Worm (Caenorhabditis elegans) whole organism, L4 larva: ENCODE data around the gene F42A9.9.

Experiments
- F26F4.8 ChIP-seq: fragments of 200-800 bp; sonication (Bioruptor generic); conservative IDR thresholded peaks from 2 replicates; pipeline ENCODE4 v1.3.6; 2022; ENCODE audit warnings: missing genetic modification characterization, missing compliant biosample characterization
- F37D6.2 ChIP-seq: sonication (generic microtip); optimal IDR thresholded peaks from 2 replicates; lab custom pipeline; 2016; ENCODE audit warnings: mild to moderate bottlenecking, missing genetic modification characterization, missing compliant biosample characterization
- T26A8.4 ChIP-seq: fragments of 200-800 bp; sonication (Bioruptor generic); IDR thresholded peaks from 2 replicates; pipeline ENCODE4 v1.3.6; 2022; ENCODE audit warnings: missing genetic modification characterization, missing compliant biosample characterization
- ama-1 ChIP-seq: fragments of 150-350 bp; optimal IDR thresholded peaks from 2 replicates; lab custom pipeline; 2014; ENCODE audit warnings: inconsistent platforms, mixed read lengths
- arid-1 ChIP-seq: fragments of 200-800 bp; sonication (Bioruptor generic); conservative IDR thresholded peaks from 2 replicates; pipeline ENCODE4 v1.3.6; 2022; ENCODE audit warnings: missing genetic modification reagents, missing genetic modification characterization, missing compliant biosample characterization
- ceh-20 ChIP-seq: fragments of 200-800 bp; sonication (Bioruptor generic); IDR thresholded peaks from 2 replicates; pipeline ENCODE4 v1.3.6; 2022; ENCODE audit warnings: missing genetic modification reagents, missing genetic modification characterization, missing compliant biosample characterization
- ceh-44 ChIP-seq: fragments of 200-800 bp; sonication (Bioruptor generic); IDR thresholded peaks from 2 replicates; pipeline ENCODE4 v1.3.6; 2022; ENCODE audit warnings: missing genetic modification reagents, missing genetic modification characterization, missing compliant biosample characterization
- cey-2 ChIP-seq: sonication (generic microtip); optimal IDR thresholded peaks from 3 replicates; lab custom pipeline; 2017; ENCODE audit warnings: missing genetic modification characterization, mild to moderate bottlenecking, missing compliant biosample characterization, antibody characterized with exemption, borderline replicate concordance; ENCODE audit not compliant: insufficient read depth
- daf-12 ChIP-seq: fragments of 150-350 bp; optimal IDR thresholded peaks from 2 replicates; lab custom pipeline; 2014; ENCODE audit warnings: missing biosample characterization, missing genetic modification reagents, missing genetic modification characterization
- daf-16 ChIP-seq, 3 experiments: sonication (generic microtip); optimal IDR thresholded peaks; 2 replicates each; lab custom pipeline; 2016 to 2017; ENCODE audit warnings: missing genetic modification characterization in 3 of 3, missing genetic modification reagents in 3 of 3, mild to moderate bottlenecking in 2 of 3, missing compliant biosample characterization in 2 of 3, missing biosample characterization in 1 of 3, moderate library complexity in 1 of 3
- daf-19 ChIP-seq: fragments of 200-800 bp; sonication (Bioruptor generic); conservative IDR thresholded peaks from 2 replicates; pipeline ENCODE4 v1.3.6; 2022; ENCODE audit warnings: missing genetic modification characterization, missing compliant biosample characterization
- dmd-8 ChIP-seq: fragments of 200-800 bp; sonication (Bioruptor generic); IDR thresholded peaks from 2 replicates; pipeline ENCODE4 v1.3.6; 2022; ENCODE audit warnings: missing genetic modification characterization, missing compliant biosample characterization
- dve-1 ChIP-seq: sonication (generic microtip); optimal IDR thresholded peaks from 2 replicates; lab custom pipeline; 2017; ENCODE audit warnings: antibody characterized with exemption, mild to moderate bottlenecking, missing genetic modification characterization, missing compliant biosample characterization; ENCODE audit not compliant: insufficient read depth
- egl-27 ChIP-seq: sonication (generic microtip); optimal IDR thresholded peaks from 3 replicates; lab custom pipeline; 2017; ENCODE audit warnings: missing biosample characterization, missing genetic modification reagents, missing genetic modification characterization
- egl-43 ChIP-seq: fragments of 200-800 bp; sonication (Bioruptor generic); IDR thresholded peaks from 2 replicates; pipeline ENCODE4 v1.3.6; 2022; ENCODE audit warnings: missing genetic modification reagents, missing genetic modification characterization, missing compliant biosample characterization
- fos-1 ChIP-seq: fragments of 150-350 bp; optimal IDR thresholded peaks from 2 replicates; lab custom pipeline; 2014; ENCODE audit warnings: missing biosample characterization, missing genetic modification characterization
- hlh-30 ChIP-seq: sonication (generic microtip); optimal IDR thresholded peaks from 2 replicates; lab custom pipeline; 2017; ENCODE audit warnings: antibody characterized with exemption, mild to moderate bottlenecking, missing genetic modification characterization, missing compliant biosample characterization; ENCODE audit not compliant: insufficient read depth
- jun-1 ChIP-seq: fragments of 150-350 bp; optimal IDR thresholded peaks from 2 replicates; lab custom pipeline; 2014; ENCODE audit warnings: missing biosample characterization, missing genetic modification reagents, missing genetic modification characterization
- lin-13 ChIP-seq: fragments of 150-350 bp; optimal IDR thresholded peaks from 2 replicates; lab custom pipeline; 2014; ENCODE audit warnings: missing biosample characterization, missing genetic modification reagents, missing genetic modification characterization
- lin-15B ChIP-seq: fragments of 150-350 bp; sonication (generic microtip); optimal IDR thresholded peaks from 3 replicates; lab custom pipeline; 2014; ENCODE audit warnings: missing biosample characterization, missing genetic modification characterization
- lin-38 ChIP-seq: fragments of 200-800 bp; sonication (Bioruptor generic); IDR thresholded peaks from 2 replicates; pipeline ENCODE4 v1.3.6; 2022; ENCODE audit warnings: missing genetic modification reagents, missing genetic modification characterization, missing compliant biosample characterization
- madf-5 ChIP-seq, 2 experiments: fragments of 200-800 bp; sonication (Bioruptor generic); IDR thresholded peaks; 2 replicates each; pipeline ENCODE4 v1.3.6; 2022; ENCODE audit warnings: missing compliant biosample characterization in 2 of 2, missing genetic modification characterization in 2 of 2
- mdt-29 ChIP-seq: fragments of 200-800 bp; sonication (Bioruptor generic); IDR thresholded peaks from 2 replicates; pipeline ENCODE4 v1.3.6; 2022; ENCODE audit warnings: missing genetic modification reagents, missing genetic modification characterization, missing compliant biosample characterization
- mep-1 ChIP-seq: fragments of 150-350 bp; sonication (generic microtip); optimal IDR thresholded peaks from 3 replicates; lab custom pipeline; 2014; ENCODE audit warnings: missing biosample characterization, missing genetic modification characterization
- nhr-25 ChIP-seq: sonication (generic microtip); optimal IDR thresholded peaks from 2 replicates; lab custom pipeline; 2017; ENCODE audit warnings: missing genetic modification characterization, mild to moderate bottlenecking, missing compliant biosample characterization, antibody characterized with exemption, moderate library complexity, borderline replicate concordance; ENCODE audit not compliant: insufficient read depth
- nhr-48 ChIP-seq: sonication (generic microtip); optimal IDR thresholded peaks from 2 replicates; lab custom pipeline; 2016; ENCODE audit warnings: mild to moderate bottlenecking, missing genetic modification characterization, missing compliant biosample characterization
- nhr-6 ChIP-seq: fragments of 150-350 bp; optimal IDR thresholded peaks from 2 replicates; lab custom pipeline; 2014; ENCODE audit warnings: missing biosample characterization, missing genetic modification characterization
- nhr-76 ChIP-seq: fragments of 150-350 bp; optimal IDR thresholded peaks from 2 replicates; lab custom pipeline; 2014; ENCODE audit warnings: missing biosample characterization, missing genetic modification characterization
- nhr-77 ChIP-seq: fragments of 150-350 bp; optimal IDR thresholded peaks from 2 replicates; lab custom pipeline; 2014; ENCODE audit warnings: missing biosample characterization, missing genetic modification characterization
- pha-4 ChIP-seq, 2 experiments: fragments of 150-350 bp in 1 of 2; fragments of 200-800 bp in 1 of 2; sonication (Bioruptor generic) in 1 of 2; IDR thresholded peaks in 1 of 2; optimal IDR thresholded peaks in 1 of 2; 2 replicates each; pipeline versions ENCODE4 v1.3.6 to Lab custom; 2014 to 2022; ENCODE audit warnings: missing genetic modification characterization in 2 of 2, missing genetic modification reagents in 2 of 2, missing biosample characterization in 1 of 2, missing compliant biosample characterization in 1 of 2
- rbr-2 ChIP-seq: sonication (generic microtip); optimal IDR thresholded peaks from 2 replicates; lab custom pipeline; 2016; ENCODE audit warnings: missing genotype, missing genetic modification characterization, missing compliant biosample characterization
- tra-1 ChIP-seq: fragments of 200-800 bp; sonication (Bioruptor generic); IDR thresholded peaks from 2 replicates; pipeline ENCODE4 v1.3.6; 2022; ENCODE audit warnings: missing genetic modification reagents, missing genetic modification characterization, missing compliant biosample characterization
- unc-130 ChIP-seq: sonication (generic microtip); optimal IDR thresholded peaks from 2 replicates; lab custom pipeline; 2016; ENCODE audit warnings: missing genetic modification reagents, missing genetic modification characterization, missing compliant biosample characterization
- unc-62 ChIP-seq, 3 experiments: fragments of 150-350 bp in 1 of 3; sonication (generic microtip); optimal IDR thresholded peaks in 2 of 3; peaks in 1 of 3; 1 replicate in 1 of 3; 2 replicates in 2 of 3; lab custom pipeline; 2014 to 2017; ENCODE audit warnings: missing biosample characterization in 3 of 3, missing genetic modification characterization in 3 of 3, missing genetic modification reagents in 3 of 3, missing genotype in 1 of 3
- vab-7 ChIP-seq: fragments of 200-800 bp; sonication (Bioruptor generic); IDR thresholded peaks from 2 replicates; pipeline ENCODE4 v1.3.6; 2022; ENCODE audit warnings: missing genetic modification reagents, missing genetic modification characterization, missing compliant biosample characterization
- zfp-3 ChIP-seq: fragments of 200-800 bp; sonication (Bioruptor generic); conservative IDR thresholded peaks from 2 replicates; pipeline ENCODE4 v1.3.6; 2022; ENCODE audit warnings: missing genetic modification reagents, missing genetic modification characterization, missing compliant biosample characterization
- zip-11 ChIP-seq: fragments of 200-800 bp; sonication (Bioruptor generic); IDR thresholded peaks from 2 replicates; pipeline ENCODE4 v1.3.6; 2022; ENCODE audit warnings: missing genetic modification characterization, missing compliant biosample characterization
- zip-2 ChIP-seq: fragments of 150-350 bp; optimal IDR thresholded peaks from 2 replicates; lab custom pipeline; 2014; ENCODE audit warnings: missing biosample characterization, missing genetic modification characterization
- ztf-11 ChIP-seq: fragments of 150-350 bp; optimal IDR thresholded peaks from 2 replicates; lab custom pipeline; 2014; ENCODE audit warnings: missing biosample characterization, missing genetic modification characterization

Gene F42A9.9

ce11 chrIV:8620102-8620733 lies 18.4 kb downstream of the F42A9.9 start, which contains the start of gene lin-49 (continued):
- peak; percentile 97 for TF ChIP-seq hlh-30 (tag; lab: Kevin White, UChicago)
- TF ChIP-seq nhr-48 = peak; percentile 12
- peak; percentile 47 for TF ChIP-seq lin-13 (GFP tag; lab: Kevin White, UChicago)
- no peak for TF ChIP-seq daf-19 (GFP tag; lab: Robert Waterston, UW)
- TF ChIP-seq ceh-20 = no peak
- TF ChIP-seq nhr-76 (tag; lab: Kevin White, UChicago) = no peak
- TF ChIP-seq T26A8.4 = no peak
- TF ChIP-seq F26F4.8 (GFP tag; lab: Robert Waterston, UW) = no peak
- TF ChIP-seq nhr-25 (tag; lab: Kevin White, UChicago) = peak; percentile 41
- peak; percentile 56 for TF ChIP-seq rbr-2 (tag; lab: Kevin White, UChicago)
- no peak for TF ChIP-seq pha-4 (GFP tag; IDR thresholded peaks at IDR 0.05; lab: Robert Waterston, UW)
- peak; percentile 65 for TF ChIP-seq pha-4 (tag; optimal IDR thresholded peaks at IDR 0.05; lab: Kevin White, UChicago)
- no peak for TF ChIP-seq zip-11
- TF ChIP-seq F37D6.2 = no peak
- TF ChIP-seq daf-12 (tag; lab: Kevin White, UChicago) = no peak
- TF ChIP-seq daf-16 (GFP tag; optimal IDR thresholded peaks at IDR 0.05; lab: Kevin White, UChicago) = peak in 1 of 2 experiments; percentile 79
- TF ChIP-seq daf-16 (tag; optimal IDR thresholded peaks at IDR 0.05; lab: Kevin White, UChicago) = peak; percentile 80
- no peak for TF ChIP-seq tra-1 (GFP tag; lab: Robert Waterston, UW)
- TF ChIP-seq cey-2 (tag; lab: Kevin White, UChicago) = no peak
- peak; percentile 76 for TF ChIP-seq nhr-6
- TF ChIP-seq madf-5 (GFP tag; IDR thresholded peaks at IDR 0.05; lab: Robert Waterston, UW) = no peak
- peak in 1 of 2 experiments; percentile 10 for TF ChIP-seq unc-62 (GFP tag; optimal IDR thresholded peaks at IDR 0.05 in 1 of 2; lab: Kevin White, UChicago)
- no peak for TF ChIP-seq unc-62 (tag; optimal IDR thresholded peaks at IDR 0.05; lab: Kevin White, UChicago)
- TF ChIP-seq jun-1 (tag; lab: Kevin White, UChicago) = no peak
- no peak for TF ChIP-seq dmd-8 (GFP tag; lab: Robert Waterston, UW)
- peak; percentile 62 for TF ChIP-seq nhr-77 (tag; lab: Kevin White, UChicago)
- TF ChIP-seq vab-7 (GFP tag; lab: Robert Waterston, UW) = no peak
- TF ChIP-seq fos-1 (tag; lab: Kevin White, UChicago) = no peak
- no peak for TF ChIP-seq egl-43 (GFP tag; lab: Robert Waterston, UW)
- no peak for TF ChIP-seq zfp-3 (GFP tag; lab: Robert Waterston, UW)
- no peak for TF ChIP-seq unc-130 (GFP tag; lab: Kevin White, UChicago)

- TF ChIP-seq ama-1 (lab: Kevin White, UChicago) = no peak
- TF ChIP-seq ztf-11 = no peak
- no peak for TF ChIP-seq arid-1 (GFP tag; lab: Robert Waterston, UW)
- TF ChIP-seq T26A8.4 = no peak
- no peak for TF ChIP-seq lin-15B (tag; lab: Kevin White, UChicago)
- TF ChIP-seq lin-38 (GFP tag; lab: Robert Waterston, UW) = peak; percentile 56
- no peak for TF ChIP-seq mep-1
Measured at ce11 chrIV:8618698-8619097, 20.0 kb downstream of the F42A9.9 start, which contains the start of gene F42A9.8. Gene F42A9.8 (minus strand): TSS chrIV:8618785.

ce11 chrIV:8617047-8617446 lies 21.6 kb downstream of the F42A9.9 start, which contains the start of the genes F42A9.7 and F42A9.3:
Gene F42A9.7 (minus strand): TSS chrIV:8617147.
Gene F42A9.3 (plus strand): TSS chrIV:8617260.
- TF ChIP-seq mdt-29 (GFP tag; lab: Robert Waterston, UW) = no peak
- no peak for TF ChIP-seq F26F4.8 (GFP tag; lab: Robert Waterston, UW)
- TF ChIP-seq lin-38 (GFP tag; lab: Robert Waterston, UW) = no peak
- no peak for TF ChIP-seq nhr-25 (tag; lab: Kevin White, UChicago)
- TF ChIP-seq ceh-44 (GFP tag; lab: Robert Waterston, UW) = no peak
- TF ChIP-seq unc-62 (GFP tag; optimal IDR thresholded peaks at IDR 0.05 in 1 of 2; lab: Kevin White, UChicago) = no peak
- no peak for TF ChIP-seq unc-62 (tag; optimal IDR thresholded peaks at IDR 0.05; lab: Kevin White, UChicago)
- no peak for TF ChIP-seq egl-27
- TF ChIP-seq dve-1 (tag; lab: Kevin White, UChicago) = no peak
- no peak for TF ChIP-seq egl-43 (GFP tag; lab: Robert Waterston, UW)
- no peak for TF ChIP-seq zip-2 (tag; lab: Kevin White, UChicago)
